Worm (Caenorhabditis elegans): ENCODE results near the gene srbc-12.

DNA sequence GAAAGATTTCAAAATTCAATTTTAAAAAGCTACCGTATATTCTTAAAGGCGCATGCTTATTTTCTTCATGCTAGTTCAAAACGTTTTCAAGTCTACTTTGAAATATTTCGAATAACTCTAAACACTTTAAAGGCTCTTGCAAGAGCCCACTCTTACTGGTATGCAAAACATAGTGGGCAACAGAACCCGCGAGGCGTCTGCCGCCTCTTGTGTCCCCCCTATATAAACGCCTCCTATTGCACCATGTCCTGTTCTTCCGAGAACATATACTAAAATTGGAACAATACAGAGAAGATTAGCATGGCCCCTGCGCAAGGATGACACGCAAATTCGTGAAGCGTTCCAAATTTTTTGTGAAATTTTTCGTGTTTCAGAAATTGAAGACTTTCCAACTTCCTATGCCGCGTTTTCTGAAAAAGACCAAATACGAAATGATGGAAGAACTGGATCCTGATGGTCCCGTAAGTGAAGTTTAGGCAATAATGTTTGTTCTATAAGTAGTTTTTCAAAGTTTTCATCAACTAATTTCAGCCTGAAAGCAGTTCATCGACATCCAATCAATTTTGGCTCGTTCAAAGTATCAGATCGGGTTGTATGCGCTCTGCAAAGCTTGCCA lies 9.3 kb downstream of the srbc-12 start:
- no peak for TF ChIP-seq dve-1 (tag; optimal IDR thresholded peaks at IDR 0.05)
- no peak for TF ChIP-seq lin-11 (tag; optimal IDR thresholded peaks at IDR 0.05)
- TF ChIP-seq sox-4 (tag; optimal IDR thresholded peaks at IDR 0.05): no peak
- TF ChIP-seq ama-1 (optimal IDR thresholded peaks at IDR 0.05): no peak
- TF ChIP-seq zip-5 (tag; optimal IDR thresholded peaks at IDR 0.05): no peak

Data from whole organism, late embryonic.